Fruit fly (Drosophila melanogaster) S2 (cell line): ENCODE results near the gene CG14237.

Experiments used
- CG8478 ChIP-seq: fragments of >200 bp; optimal IDR thresholded peaks from 2 replicates; lab custom pipeline; 2018
- CTCF ChIP-seq, 2 experiments: fragments of >200 bp; optimal IDR thresholded peaks; 2 replicates each; lab custom pipeline; 2018

dm6 chr3R:26463558-26463957 lies 6.9 kb downstream of the CG14237 start:
- TF ChIP-seq CTCF (optimal IDR thresholded peaks at IDR 0.05; lab: Kevin White, UChicago) (no peak), CG8478 (lab: Kevin White, UChicago) (no peak)
